Fruit fly (Drosophila melanogaster): ENCODE measurements around the gene Dpm1.

Dpm1 gene

dm6 chr2L:19506323-19506722 is 19.8 kb downstream of the Dpm1 start:
- TF ChIP-seq CG5204 (GFP tag; optimal IDR thresholded peaks at IDR 0.05) = no peak
- no peak for TF ChIP-seq CG7101 (tag; optimal IDR thresholded peaks at IDR 0.05)
- no peak for TF ChIP-seq toe (GFP tag; optimal IDR thresholded peaks at IDR 0.05)
- no peak for TF ChIP-seq Clk (GFP tag; optimal IDR thresholded peaks at IDR 0.05)

DNA sequence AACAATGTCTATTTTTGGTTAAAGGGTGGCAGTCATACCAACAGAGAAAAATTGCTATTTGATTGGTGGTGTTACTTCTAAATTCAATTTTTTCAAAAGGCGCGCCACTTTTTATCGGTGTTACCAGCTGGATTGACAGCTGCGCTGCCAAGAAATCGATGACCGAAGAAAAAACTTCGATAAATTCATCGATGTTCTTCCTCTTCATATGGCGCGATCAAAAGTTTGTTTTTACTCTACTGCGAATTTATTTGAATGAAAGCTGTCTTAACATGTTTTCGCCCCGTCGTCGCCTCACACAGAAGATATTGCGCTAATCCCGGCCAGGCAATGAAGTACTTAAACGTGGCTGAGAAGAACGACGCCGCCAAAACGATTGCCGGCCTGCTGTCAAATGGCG is 28.2 kb downstream of the Dpm1 start, which contains the start of gene Top3alpha:
Gene Top3alpha, plus strand, starts transcription at position 186 of the 400 bp plus-strand sequence.
- no peak for TF ChIP-seq CG1620 (GFP tag; optimal IDR thresholded peaks at IDR 0.05)
- peak; percentile 29 for TF ChIP-seq bab1 (GFP tag; optimal IDR thresholded peaks at IDR 0.05)

DNA sequence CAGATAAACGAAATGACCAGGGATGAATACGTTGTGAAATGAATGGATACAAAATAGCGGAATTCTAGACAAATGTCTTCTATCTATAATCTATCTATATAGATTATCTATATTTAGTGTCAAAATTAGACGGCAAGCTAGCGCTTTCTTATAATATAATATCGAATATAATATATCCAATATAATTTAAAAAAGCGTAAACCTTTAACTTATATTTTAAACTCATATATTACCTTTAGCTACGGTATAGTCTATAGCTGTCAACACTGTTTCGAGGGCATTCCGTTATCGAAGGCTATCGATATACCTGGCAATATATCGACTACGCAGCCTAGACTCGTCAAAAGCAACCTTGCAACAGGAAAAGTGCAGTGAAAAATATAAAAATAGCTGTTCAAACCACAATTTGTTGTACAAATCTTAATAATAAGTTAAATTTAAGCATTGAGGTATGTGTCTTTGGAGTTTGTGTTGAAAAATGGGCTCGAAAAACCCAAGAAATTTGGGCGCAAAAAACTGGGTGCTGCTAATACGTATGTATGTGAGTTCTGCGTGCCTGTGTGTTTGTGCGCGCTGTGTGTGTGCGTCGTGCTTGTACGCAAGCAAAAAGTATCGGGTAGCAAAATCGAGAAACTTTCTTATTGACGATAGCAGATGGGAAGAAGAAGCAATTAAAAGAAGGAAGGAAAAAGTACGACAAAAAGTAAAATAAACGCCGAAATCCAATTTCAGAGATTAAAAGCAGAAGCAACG is 33.1 kb downstream of the Dpm1 start, which contains the start of the genes swm and Ctu2:
Gene swm, plus strand, starts transcription at position 318 of the 753 bp plus-strand sequence.
Gene Ctu2, minus strand, starts transcription at position 320 of the 753 bp plus-strand sequence.
- peak; percentile 46 for TF ChIP-seq Crg-1 (GFP tag; optimal IDR thresholded peaks at IDR 0.05)
- peak; percentile 60 for TF ChIP-seq CG7045 (GFP tag; optimal IDR thresholded peaks at IDR 0.05)
- peak; percentile 74 for TF ChIP-seq CG12768 (GFP tag; optimal IDR thresholded peaks at IDR 0.05)
- no peak for TF ChIP-seq cnc (optimal IDR thresholded peaks at IDR 0.05)
- TF ChIP-seq Clk (GFP tag; optimal IDR thresholded peaks at IDR 0.05) = peak; percentile 36
- TF ChIP-seq ovo (GFP tag; optimal IDR thresholded peaks at IDR 0.05) = peak; percentile 67
- TF ChIP-seq CG11617 (GFP tag; optimal IDR thresholded peaks at IDR 0.05) = peak; percentile 73
- TF ChIP-seq toe (GFP tag; optimal IDR thresholded peaks at IDR 0.05) = no peak
- no peak for TF ChIP-seq CG5204 (GFP tag; optimal IDR thresholded peaks at IDR 0.05)
- peak; percentile 59 for TF ChIP-seq CG33017 (tag; optimal IDR thresholded peaks at IDR 0.05)
- peak; percentile 70 for TF ChIP-seq tj (GFP tag; optimal IDR thresholded peaks at IDR 0.05)
- TF ChIP-seq kay (GFP tag; ENCODE audit: borderline replicate concordance) = no peak
- TF ChIP-seq Mnt (GFP tag; optimal IDR thresholded peaks at IDR 0.05) = peak; percentile 37
- TF ChIP-seq bab1 (GFP tag; optimal IDR thresholded peaks at IDR 0.05) = peak; percentile 78
- peak; percentile 38 for TF ChIP-seq pad (GFP tag; optimal IDR thresholded peaks at IDR 0.05)
- peak; percentile 85 for TF ChIP-seq CG7101 (tag; optimal IDR thresholded peaks at IDR 0.05)
- TF ChIP-seq CG14711 (tag; optimal IDR thresholded peaks at IDR 0.05) = peak; percentile 81
- TF ChIP-seq CG1620 (GFP tag; optimal IDR thresholded peaks at IDR 0.05) = peak; percentile 27
- TF ChIP-seq Hr96 (GFP tag; optimal IDR thresholded peaks at IDR 0.05) = peak; percentile 11
- TF ChIP-seq cic (GFP tag; optimal IDR thresholded peaks at IDR 0.05) = no peak

- TF ChIP-seq CG12768 (GFP tag; optimal IDR thresholded peaks at IDR 0.05) (peak; percentile 69), Crg-1 (GFP tag; optimal IDR thresholded peaks at IDR 0.05) (no peak), CG7045 (GFP tag; optimal IDR thresholded peaks at IDR 0.05) (no peak), bab1 (GFP tag; optimal IDR thresholded peaks at IDR 0.05) (peak; percentile 88), toe (GFP tag; optimal IDR thresholded peaks at IDR 0.05) (no peak), CG7101 (tag; optimal IDR thresholded peaks at IDR 0.05) (peak; percentile 68), Clk (GFP tag; optimal IDR thresholded peaks at IDR 0.05) (no peak), cic (GFP tag; optimal IDR thresholded peaks at IDR 0.05) (peak; percentile 18), Mnt (GFP tag; optimal IDR thresholded peaks at IDR 0.05) (peak; percentile 36), CG14711 (tag; optimal IDR thresholded peaks at IDR 0.05) (peak; percentile 69), CG1620 (GFP tag; optimal IDR thresholded peaks at IDR 0.05) (no peak), Hr96 (GFP tag; optimal IDR thresholded peaks at IDR 0.05) (no peak), CG11617 (GFP tag; optimal IDR thresholded peaks at IDR 0.05) (peak; percentile 60), tj (GFP tag; optimal IDR thresholded peaks at IDR 0.05) (peak; percentile 51), cnc (optimal IDR thresholded peaks at IDR 0.05) (no peak), CG33017 (tag; optimal IDR thresholded peaks at IDR 0.05) (peak; percentile 84), CG5204 (GFP tag; optimal IDR thresholded peaks at IDR 0.05) (no peak), pad (GFP tag; optimal IDR thresholded peaks at IDR 0.05) (no peak), kay (GFP tag; ENCODE audit: borderline replicate concordance) (no peak), ovo (GFP tag; optimal IDR thresholded peaks at IDR 0.05) (no peak)
Measured at dm6 chr2L:19489997-19490461, 36.1 kb downstream of the Dpm1 start, which contains the start of the genes CG10194 and CG18094. CG10194 (minus strand) TSS chr2L:19490104. CG18094 (plus strand) TSS chr2L:19490262.

- TF ChIP-seq pad (GFP tag; optimal IDR thresholded peaks at IDR 0.05) (no peak), cnc (optimal IDR thresholded peaks at IDR 0.05) (no peak), Crg-1 (GFP tag; optimal IDR thresholded peaks at IDR 0.05) (no peak), Hr96 (GFP tag; optimal IDR thresholded peaks at IDR 0.05) (no peak), Clk (GFP tag; optimal IDR thresholded peaks at IDR 0.05) (no peak), Mnt (GFP tag; optimal IDR thresholded peaks at IDR 0.05) (no peak), CG1620 (GFP tag; optimal IDR thresholded peaks at IDR 0.05) (no peak), bab1 (GFP tag; optimal IDR thresholded peaks at IDR 0.05) (no peak), CG11617 (GFP tag; optimal IDR thresholded peaks at IDR 0.05) (no peak), CG7045 (GFP tag; optimal IDR thresholded peaks at IDR 0.05) (no peak), CG14711 (tag; optimal IDR thresholded peaks at IDR 0.05) (no peak), CG12768 (GFP tag; optimal IDR thresholded peaks at IDR 0.05) (no peak)
Measured at dm6 chr2L:19487190-19487589, 39.0 kb downstream of the Dpm1 start, which contains the start of gene CG13083. CG13083 (plus strand) TSS chr2L:19487490.

dm6 chr2L:19484539-19484938 is 41.6 kb downstream of the Dpm1 start, which contains the start of the genes CG10195 and CG13084:
CG10195 (minus strand) TSS chr2L:19484705.
CG13084 (plus strand) TSS chr2L:19484930.
- TF ChIP-seq CG7045 (GFP tag; optimal IDR thresholded peaks at IDR 0.05) (no peak), ovo (GFP tag; optimal IDR thresholded peaks at IDR 0.05) (no peak), kay (GFP tag; ENCODE audit: borderline replicate concordance) (no peak), Mnt (GFP tag; optimal IDR thresholded peaks at IDR 0.05) (no peak), CG14711 (tag; optimal IDR thresholded peaks at IDR 0.05) (no peak), CG11617 (GFP tag; optimal IDR thresholded peaks at IDR 0.05) (no peak), Crg-1 (GFP tag; optimal IDR thresholded peaks at IDR 0.05) (no peak), tj (GFP tag; optimal IDR thresholded peaks at IDR 0.05) (no peak), CG12768 (GFP tag; optimal IDR thresholded peaks at IDR 0.05) (no peak)

Measured in whole organism, adult.